Fruit fly (Drosophila melanogaster) whole organism, larva: ENCODE data around the gene CG1889.

Source experiments
- noc ChIP-seq: fragments of 200-800 bp; sonication (Bioruptor generic); optimal IDR thresholded peaks from 3 replicates; lab custom pipeline; 2019; ENCODE audit warnings: missing biosample characterization, mild to moderate bottlenecking, missing genetic modification characterization, moderate library complexity

Gene CG1889

DNA sequence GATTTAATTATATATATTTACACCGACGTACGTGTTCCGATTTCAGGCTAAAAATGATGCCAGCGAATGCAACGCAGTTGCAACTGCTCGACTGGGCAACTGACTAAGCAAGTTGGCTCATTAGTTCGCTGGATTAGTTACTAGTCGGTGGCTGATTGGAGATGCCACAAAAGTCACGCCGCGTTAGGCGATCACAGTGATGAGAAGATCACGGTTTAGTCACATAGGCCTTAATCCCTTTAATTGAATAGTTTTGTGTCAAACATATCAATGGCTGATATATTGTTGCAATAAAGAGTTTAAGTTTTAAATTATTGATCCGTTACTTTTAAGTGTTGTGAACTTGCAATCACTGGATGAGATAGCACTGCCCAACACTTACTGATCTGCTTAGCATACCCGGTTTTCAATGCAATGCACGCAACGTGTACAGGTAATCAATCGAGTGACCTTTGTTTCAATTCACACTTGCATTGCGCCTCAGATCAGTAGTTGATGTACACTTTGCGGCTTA is at the start of gene CG1889, which contains the start of gene CG1791:
Gene CG1889 (plus strand): TSS at position 464 of the 514 bp plus-strand sequence.
Gene CG1791 (minus strand): TSS at position 101 of the 514 bp plus-strand sequence.
- TF ChIP-seq noc (tag; lab: Kevin White, UChicago) = no peak

DNA sequence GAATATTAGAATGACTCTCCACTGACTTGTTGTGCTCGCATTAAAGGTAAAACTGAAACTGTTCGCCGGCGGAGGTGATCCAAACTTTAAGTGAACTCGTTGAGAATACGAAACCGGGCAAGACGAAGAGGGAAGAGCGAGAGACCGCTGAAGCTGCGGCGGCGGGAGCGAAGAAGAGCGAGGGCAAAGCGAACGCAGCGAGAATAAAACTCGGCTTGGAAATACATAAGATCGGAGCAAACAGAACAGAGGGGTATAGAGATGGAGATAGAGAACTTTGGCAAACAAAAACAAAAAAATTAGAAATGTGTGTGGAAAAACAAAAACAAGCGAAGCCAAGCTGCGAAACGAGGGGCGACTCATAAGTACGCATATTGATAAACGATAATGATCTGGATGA is 34.2 kb upstream of the CG1889 start, which contains the start of gene Idgf4:
Gene Idgf4 (minus strand): TSS at position 67 of the 400 bp plus-strand sequence.
- peak; percentile 10 for TF ChIP-seq noc (tag; lab: Kevin White, UChicago)

dm6 chrX:9932296-9932892 is 32.6 kb upstream of the CG1889 start:
- no peak for TF ChIP-seq noc (tag; lab: Kevin White, UChicago)

dm6 chrX:9975973-9976372 is 10.9 kb downstream of the CG1889 start:
- no peak for TF ChIP-seq noc (tag; lab: Kevin White, UChicago)

dm6 chrX:9977305-9977704 is 12.3 kb downstream of the CG1889 start, which contains the start of gene CG43386:
Gene CG43386 (minus strand): TSS chrX:9977405.
- TF ChIP-seq noc (tag; lab: Kevin White, UChicago) = no peak

DNA sequence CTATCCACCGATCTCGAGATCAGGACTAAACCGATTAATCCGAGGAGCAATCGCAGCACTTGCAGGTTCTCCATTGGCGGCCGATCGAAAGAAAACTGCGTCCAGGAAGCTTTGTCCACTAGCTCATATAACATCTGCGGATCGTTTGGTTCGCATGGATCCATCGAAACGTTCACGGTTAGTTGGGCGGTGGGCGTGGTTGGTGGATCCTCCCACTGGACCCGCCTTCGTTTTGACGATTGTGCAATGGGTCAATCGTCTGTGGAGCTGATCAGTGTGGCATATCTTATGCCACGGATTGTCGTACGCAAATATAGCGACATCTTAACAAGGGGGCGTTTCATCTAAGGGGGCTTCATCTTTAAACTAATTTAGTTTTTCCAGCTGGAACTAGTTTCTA is 15.4 kb downstream of the CG1889 start, which contains the start of gene CG15252:
Gene CG15252 (minus strand): TSS at position 101 of the 400 bp plus-strand sequence.
- TF ChIP-seq noc (tag; lab: Kevin White, UChicago) = no peak

DNA sequence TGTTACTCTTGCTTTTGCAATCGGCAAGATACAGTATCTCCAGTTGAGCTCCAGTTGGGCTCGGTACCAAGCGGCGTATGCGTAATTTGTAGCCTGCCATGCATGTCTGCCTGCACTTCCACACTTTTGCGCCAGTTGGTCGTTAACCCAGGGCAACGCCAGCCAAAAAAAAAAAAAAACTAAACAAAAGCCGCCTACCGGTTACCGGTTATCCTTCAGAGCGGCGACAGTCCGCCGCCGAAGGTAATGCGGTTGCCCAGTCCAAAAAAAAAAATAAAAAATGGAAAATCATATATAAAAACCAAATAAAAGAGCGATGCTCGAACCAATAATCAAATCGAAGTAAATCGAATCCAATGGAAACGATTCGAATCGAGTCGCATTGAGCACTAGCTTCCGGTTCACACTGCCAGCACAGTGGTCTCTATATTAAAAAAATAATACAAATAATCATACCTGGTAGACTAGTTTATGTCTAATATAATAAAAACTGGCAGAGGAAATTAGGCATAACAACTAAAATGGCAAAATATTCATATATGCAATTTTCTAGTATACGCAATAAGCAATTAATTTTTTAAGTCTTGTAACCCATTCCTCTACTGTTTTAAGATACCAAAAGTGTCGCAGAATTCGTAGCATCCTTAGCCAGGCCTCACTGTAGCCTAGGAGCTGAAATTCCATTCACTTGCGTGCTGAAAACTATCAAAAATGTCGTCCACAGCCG is 22.5 kb downstream of the CG1889 start:
- no peak for TF ChIP-seq noc (tag; lab: Kevin White, UChicago)

DNA sequence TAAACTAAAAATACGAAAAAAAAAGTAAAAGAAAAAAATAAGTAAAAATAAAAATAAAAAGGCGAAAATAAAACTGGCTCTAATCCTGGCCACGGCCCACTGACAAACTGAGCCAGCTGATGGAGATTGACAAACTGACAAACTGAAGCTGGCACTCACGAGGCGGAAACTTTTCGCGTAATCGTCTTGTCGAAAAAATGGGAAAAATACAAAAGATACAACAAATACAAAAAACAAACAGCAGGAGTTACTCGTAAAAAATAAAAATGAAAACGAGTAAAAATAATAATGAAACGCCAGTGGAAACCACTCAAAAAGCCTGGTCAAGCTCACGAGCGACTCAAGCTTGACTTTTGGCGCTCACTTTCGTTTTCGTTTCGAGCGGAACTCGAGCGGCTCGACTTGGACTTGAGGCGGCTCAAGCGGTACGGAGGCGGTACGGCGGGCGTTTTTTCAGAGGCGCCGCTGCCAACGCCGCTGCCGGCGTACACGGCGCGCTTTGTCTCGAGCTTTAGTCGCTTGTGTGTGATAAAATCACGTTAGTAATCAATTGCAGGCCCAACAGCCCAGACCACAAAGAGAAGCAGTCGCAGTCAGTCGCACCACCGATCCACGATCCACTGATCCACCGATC is 24.2 kb downstream of the CG1889 start, which contains the start of gene CG32694:
Gene CG32694 (plus strand): TSS at position 537 of the 634 bp plus-strand sequence.
- no peak for TF ChIP-seq noc (tag; lab: Kevin White, UChicago)

dm6 chrX:9991013-9991412 is 26.0 kb downstream of the CG1889 start:
- no peak for TF ChIP-seq noc (tag; lab: Kevin White, UChicago)

dm6 chrX:9992934-9993333 is 27.9 kb downstream of the CG1889 start:
- TF ChIP-seq noc (tag; lab: Kevin White, UChicago) = no peak

DNA sequence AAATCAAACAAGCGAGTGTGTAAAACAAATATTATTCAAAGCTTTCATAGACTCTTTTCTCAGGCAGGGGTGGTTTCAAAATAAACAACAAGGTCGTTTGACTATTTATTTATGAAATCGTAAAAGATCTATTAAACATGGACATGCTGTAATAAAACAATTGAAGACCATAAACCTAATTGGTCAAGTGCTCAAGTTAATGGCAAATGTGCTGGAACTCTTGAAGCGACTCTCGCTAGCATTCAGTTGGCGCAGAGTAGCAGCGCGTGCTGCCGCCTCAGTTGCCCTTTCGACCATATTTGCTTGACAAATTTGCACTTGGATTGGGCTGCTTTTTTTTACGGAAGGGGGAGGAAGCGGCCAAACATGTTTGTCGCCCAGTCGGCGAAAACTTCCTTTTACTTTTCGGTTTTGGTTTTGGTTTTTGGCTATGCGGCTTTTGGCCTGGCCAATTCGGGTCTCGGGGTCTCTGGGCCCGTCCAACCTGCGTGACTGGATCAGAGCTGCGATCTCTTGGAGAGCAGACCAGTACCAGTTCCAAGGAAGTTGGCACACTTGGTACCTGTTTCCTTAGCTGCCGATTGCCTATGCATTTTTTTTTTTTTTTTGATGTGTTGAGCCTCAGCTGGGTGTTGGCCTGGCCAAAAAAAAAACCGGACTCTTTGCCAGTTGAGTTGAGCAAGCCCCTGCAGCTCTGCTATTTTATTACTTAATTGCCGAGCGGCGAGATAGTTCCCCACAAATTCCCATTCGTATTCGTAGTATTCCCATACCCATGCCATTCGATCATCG is 28.6 kb downstream of the CG1889 start:
- no peak for TF ChIP-seq noc (tag; lab: Kevin White, UChicago)

dm6 chrX:10008576-10009260 is 43.7 kb downstream of the CG1889 start, which contains the start of gene CG33557:
Gene CG33557 (plus strand): TSS chrX:10009210.
- no peak for TF ChIP-seq noc (tag; lab: Kevin White, UChicago)

dm6 chrX:10009794-10010614 is 45.0 kb downstream of the CG1889 start, which contains the start of gene Dna2:
Gene Dna2 (plus strand): TSS chrX:10010481.
- TF ChIP-seq noc (tag; lab: Kevin White, UChicago) = no peak
